Worm (Caenorhabditis elegans) whole organism, late embryonic: ENCODE results near the gene sdz-6.

Source experiments
- C08G9.2 ChIP-seq: sonication (generic microtip); optimal IDR thresholded peaks from 2 replicates; lab custom pipeline; 2016; ENCODE audit warnings: mild to moderate bottlenecking, missing genetic modification characterization, moderate library complexity, missing compliant biosample characterization
- F13H6.1 ChIP-seq: sonication (generic microtip); optimal IDR thresholded peaks from 2 replicates; lab custom pipeline; 2016; ENCODE audit warnings: missing genetic modification characterization, missing compliant biosample characterization
- K02D7.2 ChIP-seq: sonication (generic microtip); optimal IDR thresholded peaks from 2 replicates; lab custom pipeline; 2017; ENCODE audit warnings: mild to moderate bottlenecking, missing genetic modification characterization, missing compliant biosample characterization
- Y22D7AL.16 ChIP-seq: sonication (generic microtip); optimal IDR thresholded peaks from 2 replicates; lab custom pipeline; 2016; ENCODE audit warnings: missing genetic modification characterization, missing compliant biosample characterization
- ahr-1 ChIP-seq: sonication (generic microtip); optimal IDR thresholded peaks from 2 replicates; lab custom pipeline; 2016; ENCODE audit warnings: missing genetic modification characterization, missing compliant biosample characterization
- ama-1 ChIP-seq: fragments of 150-350 bp; optimal IDR thresholded peaks from 2 replicates; lab custom pipeline; 2014
- ceh-24 ChIP-seq: sonication (generic microtip); optimal IDR thresholded peaks from 2 replicates; lab custom pipeline; 2016; ENCODE audit warnings: mild to moderate bottlenecking, missing genetic modification characterization, missing compliant biosample characterization
- ceh-30 ChIP-seq: fragments of 150-350 bp; optimal IDR thresholded peaks from 2 replicates; lab custom pipeline; 2014; ENCODE audit warnings: missing biosample characterization, missing genetic modification characterization
- ceh-31 ChIP-seq: sonication (generic microtip); optimal IDR thresholded peaks from 2 replicates; lab custom pipeline; 2016; ENCODE audit warnings: missing genetic modification characterization, missing compliant biosample characterization
- ceh-34 ChIP-seq: sonication (generic microtip); optimal IDR thresholded peaks from 2 replicates; lab custom pipeline; 2016; ENCODE audit warnings: mild to moderate bottlenecking, missing genetic modification characterization, missing compliant biosample characterization
- ceh-45 ChIP-seq: fragments of 200-800 bp; sonication (Bioruptor generic); IDR thresholded peaks from 2 replicates; pipeline ENCODE4 v1.3.6; 2022; ENCODE audit warnings: missing genetic modification reagents, missing genetic modification characterization, missing compliant biosample characterization
- ceh-48 ChIP-seq: sonication (generic microtip); optimal IDR thresholded peaks from 2 replicates; lab custom pipeline; 2016; ENCODE audit warnings: missing genetic modification characterization, inconsistent platforms, missing compliant biosample characterization
- ceh-6 ChIP-seq: fragments of 200-800 bp; sonication (Bioruptor generic); optimal IDR thresholded peaks from 2 replicates; lab custom pipeline; 2018; ENCODE audit warnings: mild to moderate bottlenecking, missing genetic modification characterization, missing compliant biosample characterization
- ceh-9 ChIP-seq: sonication (generic microtip); optimal IDR thresholded peaks from 2 replicates; lab custom pipeline; 2016; ENCODE audit warnings: mild to moderate bottlenecking, missing genetic modification characterization, inconsistent platforms, missing compliant biosample characterization
- che-1 ChIP-seq: sonication (generic microtip); optimal IDR thresholded peaks from 2 replicates; lab custom pipeline; 2016; ENCODE audit warnings: mild to moderate bottlenecking, missing genetic modification characterization, missing compliant biosample characterization
- dve-1 ChIP-seq: sonication (generic microtip); optimal IDR thresholded peaks from 2 replicates; lab custom pipeline; 2017; ENCODE audit warnings: antibody characterized with exemption, mild to moderate bottlenecking, missing genetic modification characterization, missing compliant biosample characterization
- elt-2 ChIP-seq: sonication (generic microtip); optimal IDR thresholded peaks from 2 replicates; lab custom pipeline; 2016; ENCODE audit warnings: missing genetic modification reagents, missing genetic modification characterization, missing compliant biosample characterization
- elt-4 ChIP-seq: sonication (generic microtip); optimal IDR thresholded peaks from 2 replicates; lab custom pipeline; 2016; ENCODE audit warnings: missing genetic modification characterization, missing compliant biosample characterization
- eyg-1 ChIP-seq: sonication (generic microtip); optimal IDR thresholded peaks from 2 replicates; lab custom pipeline; 2016; ENCODE audit warnings: missing genotype, missing genetic modification characterization, missing compliant biosample characterization
- fax-1 ChIP-seq: sonication (generic microtip); optimal IDR thresholded peaks from 2 replicates; lab custom pipeline; 2016; ENCODE audit warnings: missing genotype, missing genetic modification characterization, missing compliant biosample characterization
- fkh-10 ChIP-seq: fragments of 150-350 bp; optimal IDR thresholded peaks from 2 replicates; lab custom pipeline; 2014; ENCODE audit warnings: missing biosample characterization, missing genetic modification reagents, missing genetic modification characterization
- gmeb-2 ChIP-seq: sonication (generic microtip); optimal IDR thresholded peaks from 2 replicates; lab custom pipeline; 2016; ENCODE audit warnings: missing genetic modification characterization, inconsistent platforms, missing compliant biosample characterization
- hlh-13 ChIP-seq: fragments of 200-800 bp; sonication (Bioruptor generic); optimal IDR thresholded peaks from 2 replicates; lab custom pipeline; 2018; ENCODE audit warnings: mild to moderate bottlenecking, missing genetic modification characterization, missing compliant biosample characterization
- hlh-30 ChIP-seq: sonication (generic microtip); optimal IDR thresholded peaks from 2 replicates; lab custom pipeline; 2017; ENCODE audit warnings: antibody characterized with exemption, missing genetic modification characterization, missing compliant biosample characterization; ENCODE audit not compliant: insufficient read depth
- hlh-8 ChIP-seq: sonication (generic microtip); optimal IDR thresholded peaks from 2 replicates; lab custom pipeline; 2016; ENCODE audit warnings: missing genotype, missing genetic modification characterization, missing compliant biosample characterization
- lim-6 ChIP-seq: sonication (generic microtip); optimal IDR thresholded peaks from 2 replicates; lab custom pipeline; 2016; ENCODE audit warnings: missing genetic modification characterization, missing compliant biosample characterization
- lin-11 ChIP-seq: fragments of 200-800 bp; sonication (Bioruptor generic); optimal IDR thresholded peaks from 2 replicates; lab custom pipeline; 2018; ENCODE audit warnings: mild to moderate bottlenecking, missing genetic modification characterization, missing compliant biosample characterization
- nhr-11 ChIP-seq: fragments of 150-350 bp; optimal IDR thresholded peaks from 2 replicates; lab custom pipeline; 2014; ENCODE audit warnings: missing biosample characterization, missing genetic modification characterization
- npax-4 ChIP-seq: sonication (generic microtip); optimal IDR thresholded peaks from 2 replicates; lab custom pipeline; 2016; ENCODE audit warnings: missing genetic modification characterization, missing compliant biosample characterization
- odd-2 ChIP-seq: sonication (generic microtip); optimal IDR thresholded peaks from 2 replicates; lab custom pipeline; 2017; ENCODE audit warnings: antibody characterized with exemption, mild to moderate bottlenecking, missing genetic modification characterization, missing compliant biosample characterization
- pag-3 ChIP-seq: sonication (generic microtip); optimal IDR thresholded peaks from 2 replicates; lab custom pipeline; 2016; ENCODE audit warnings: missing compliant biosample characterization, missing genetic modification characterization, borderline replicate concordance
- pat-9 ChIP-seq: fragments of 200-800 bp; sonication (Bioruptor generic); optimal IDR thresholded peaks from 2 replicates; lab custom pipeline; 2018; ENCODE audit warnings: mild to moderate bottlenecking, missing genetic modification characterization, moderate library complexity, missing compliant biosample characterization
- pqm-1 ChIP-seq: sonication (generic microtip); optimal IDR thresholded peaks from 2 replicates; lab custom pipeline; 2016; ENCODE audit warnings: missing genetic modification characterization, missing compliant biosample characterization
- sdc-2 ChIP-seq: sonication (generic microtip); optimal IDR thresholded peaks from 2 replicates; lab custom pipeline; 2016; ENCODE audit warnings: missing genotype, missing genetic modification characterization, missing compliant biosample characterization
- sox-4 ChIP-seq: sonication (generic microtip); optimal IDR thresholded peaks from 2 replicates; lab custom pipeline; 2017; ENCODE audit warnings: mild to moderate bottlenecking, missing genetic modification characterization, inconsistent platforms, missing compliant biosample characterization
- syd-9 ChIP-seq: sonication (generic microtip); optimal IDR thresholded peaks from 2 replicates; lab custom pipeline; 2016; ENCODE audit warnings: mild to moderate bottlenecking, missing genetic modification characterization, moderate library complexity, missing compliant biosample characterization
- tbx-2 ChIP-seq: sonication (generic microtip); optimal IDR thresholded peaks from 2 replicates; lab custom pipeline; 2016; ENCODE audit warnings: missing genetic modification characterization, missing compliant biosample characterization
- tbx-7 ChIP-seq: sonication (generic microtip); optimal IDR thresholded peaks from 2 replicates; lab custom pipeline; 2016; ENCODE audit warnings: missing genotype, missing genetic modification characterization, missing compliant biosample characterization
- ttx-3 ChIP-seq: sonication (generic microtip); optimal IDR thresholded peaks from 2 replicates; lab custom pipeline; 2016; ENCODE audit warnings: missing genetic modification reagents, missing genetic modification characterization, missing compliant biosample characterization
- unc-86 ChIP-seq: sonication (generic microtip); optimal IDR thresholded peaks from 2 replicates; lab custom pipeline; 2016; ENCODE audit warnings: missing genetic modification characterization, missing compliant biosample characterization
- ztf-16 ChIP-seq: sonication (generic microtip); optimal IDR thresholded peaks from 2 replicates; lab custom pipeline; 2017; ENCODE audit warnings: missing genetic modification characterization, missing compliant biosample characterization

Gene sdz-6

DNA sequence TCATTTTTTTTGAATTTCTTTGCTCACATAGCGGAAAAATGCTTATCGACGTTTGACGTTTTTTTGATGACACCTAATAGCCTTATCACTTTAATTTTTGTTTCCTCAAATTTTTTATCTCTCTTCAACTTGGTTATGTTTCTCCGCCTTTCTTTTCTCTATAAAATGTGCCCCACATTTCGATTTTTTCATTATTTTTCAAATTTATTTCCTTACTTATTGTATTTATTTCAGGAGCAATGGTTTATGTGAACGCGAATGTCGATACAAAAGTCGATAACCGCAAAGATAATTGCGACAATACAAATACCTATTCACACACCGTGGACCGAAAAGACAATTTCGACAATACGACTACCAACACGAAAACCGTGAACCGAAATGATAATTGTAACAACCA, at the start of gene sdz-6:
TSS of gene sdz-6 (plus strand) at position 229 of the 400 bp plus-strand sequence.
- TF ChIP-seq fkh-10 (GFP tag; lab: Kevin White, UChicago) (no peak), elt-4 (no peak), ceh-48 (tag; lab: Kevin White, UChicago) (no peak), ceh-24 (tag; lab: Kevin White, UChicago) (no peak), pag-3 (tag; lab: Kevin White, UChicago) (no peak), nhr-11 (tag; lab: Kevin White, UChicago) (no peak), pqm-1 (tag; lab: Kevin White, UChicago) (no peak), lin-11 (tag; lab: Kevin White, UChicago) (no peak), che-1 (tag; lab: Kevin White, UChicago) (no peak), ama-1 (no peak), K02D7.2 (tag; lab: Kevin White, UChicago) (no peak), ceh-34 (tag; lab: Kevin White, UChicago) (no peak), ttx-3 (no peak), C08G9.2 (tag; lab: Kevin White, UChicago) (no peak), syd-9 (tag; lab: Kevin White, UChicago) (no peak), ceh-45 (GFP tag; lab: Robert Waterston, UW) (no peak), ceh-6 (GFP tag; lab: Kevin White, UChicago) (no peak), hlh-30 (tag; lab: Kevin White, UChicago) (no peak)

DNA sequence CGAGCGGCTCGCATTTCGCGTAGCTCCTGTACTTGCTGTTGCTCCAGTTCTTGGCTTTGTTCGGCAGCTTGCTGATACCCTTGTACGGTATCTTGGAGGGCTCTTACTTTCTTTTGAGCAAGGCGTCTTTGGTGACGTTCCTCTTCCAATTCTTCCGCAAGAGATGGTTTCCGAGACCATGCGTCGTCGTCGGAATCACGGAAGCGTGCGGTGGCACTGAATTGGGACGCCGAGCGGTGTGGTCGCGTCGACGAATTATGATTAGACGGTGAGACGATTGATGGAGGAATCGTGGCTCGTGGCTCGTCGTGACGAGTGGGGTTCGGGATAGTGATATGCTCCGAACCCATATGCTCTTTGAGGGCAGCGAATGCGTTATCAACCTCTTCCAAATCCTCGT, 44.1 kb upstream of the sdz-6 start:
- TF ChIP-seq lim-6 (tag; lab: Kevin White, UChicago) (no peak), sox-4 (tag; lab: Kevin White, UChicago) (no peak), fax-1 (tag; lab: Kevin White, UChicago) (no peak), unc-86 (tag; lab: Kevin White, UChicago) (no peak), C08G9.2 (tag; lab: Kevin White, UChicago) (no peak), hlh-13 (GFP tag; lab: Kevin White, UChicago) (no peak), ceh-6 (GFP tag; lab: Kevin White, UChicago) (no peak), ceh-34 (tag; lab: Kevin White, UChicago) (no peak), lin-11 (tag; lab: Kevin White, UChicago) (no peak), ceh-24 (tag; lab: Kevin White, UChicago) (no peak), K02D7.2 (tag; lab: Kevin White, UChicago) (no peak), hlh-8 (tag; lab: Kevin White, UChicago) (no peak), npax-4 (tag; lab: Kevin White, UChicago) (no peak), ceh-30 (tag; lab: Kevin White, UChicago) (no peak), gmeb-2 (tag; lab: Kevin White, UChicago) (no peak), ceh-31 (tag; lab: Kevin White, UChicago) (no peak)

DNA sequence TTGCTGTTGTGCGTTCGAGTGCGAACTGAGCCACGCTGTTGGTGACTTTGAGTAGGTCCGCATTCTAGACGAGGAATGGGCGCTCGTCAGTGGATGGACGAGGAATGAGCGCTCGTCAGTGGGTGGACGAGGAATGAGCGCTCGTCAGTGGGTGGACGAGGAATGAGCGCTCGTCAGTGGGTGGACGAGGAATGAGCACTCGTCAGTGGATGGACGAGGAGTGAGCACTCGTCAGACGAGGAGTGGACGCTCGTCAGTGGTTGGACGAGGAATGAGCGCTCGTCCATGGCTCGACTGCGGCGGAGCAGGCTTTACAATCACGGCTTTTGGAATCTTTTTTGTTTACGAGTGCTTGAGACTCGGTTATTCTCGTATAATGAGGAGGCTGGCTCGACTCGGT, 41.9 kb upstream of the sdz-6 start:
- TF ChIP-seq Y22D7AL.16 (tag; lab: Kevin White, UChicago) (no peak), K02D7.2 (tag; lab: Kevin White, UChicago) (no peak), ceh-24 (tag; lab: Kevin White, UChicago) (no peak), elt-2 (tag; lab: Kevin White, UChicago) (no peak), C08G9.2 (tag; lab: Kevin White, UChicago) (no peak), F13H6.1 (tag; lab: Kevin White, UChicago) (no peak)

DNA sequence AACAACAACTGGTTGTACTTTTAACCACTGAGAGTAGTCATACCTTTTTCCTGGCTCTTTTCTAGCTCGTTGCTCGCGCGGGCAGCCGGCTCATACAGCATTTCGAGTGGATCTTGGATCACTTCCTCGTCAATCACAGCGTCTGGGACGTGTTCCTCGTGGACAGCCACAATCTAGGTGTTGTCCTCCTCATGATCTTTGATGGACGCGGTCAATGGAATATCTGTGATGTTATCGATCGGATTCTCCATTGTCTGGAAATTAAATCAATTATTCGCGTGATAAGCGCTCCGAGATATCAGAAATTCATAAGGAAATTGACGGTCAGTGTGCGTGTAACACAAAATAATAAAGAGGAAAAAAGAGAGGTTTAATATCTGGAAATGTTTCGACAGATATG, 40.5 kb upstream of the sdz-6 start, which contains the start of gene F21D9.8:
TSS of gene F21D9.8 (minus strand) at position 101 of the 400 bp plus-strand sequence.
- TF ChIP-seq eyg-1, result no peak
- TF ChIP-seq F13H6.1 (tag; lab: Kevin White, UChicago), result no peak

DNA sequence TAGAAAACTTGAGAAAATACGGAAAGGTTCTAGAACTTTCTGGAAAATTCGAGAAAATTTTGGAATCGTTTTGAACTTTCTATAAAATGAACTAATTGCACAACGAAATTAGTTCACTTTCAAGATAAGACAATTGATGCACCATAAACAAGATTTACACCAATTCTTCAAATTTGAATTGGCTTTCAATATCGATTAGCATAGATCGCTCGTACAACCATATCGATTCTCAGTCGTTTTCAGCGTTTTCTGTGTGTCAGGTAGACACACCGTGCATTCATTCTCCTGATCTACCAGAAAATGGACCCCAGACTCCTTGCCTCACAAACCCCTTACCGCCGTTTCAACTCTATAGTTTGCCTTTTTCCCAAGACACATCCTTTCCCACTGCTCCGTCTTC, 38.1 kb upstream of the sdz-6 start, which contains the start of gene fbxb-117:
TSS of gene fbxb-117 (plus strand) at position 301 of the 400 bp plus-strand sequence.
- no peak for TF ChIP-seq ahr-1 (tag; lab: Kevin White, UChicago)
- TF ChIP-seq eyg-1, result no peak
- TF ChIP-seq ceh-9 (tag; lab: Kevin White, UChicago), result no peak
- no peak for TF ChIP-seq ceh-30 (tag; lab: Kevin White, UChicago)
- no peak for TF ChIP-seq ztf-16
- no peak for TF ChIP-seq hlh-8 (tag; lab: Kevin White, UChicago)
- TF ChIP-seq ceh-6 (GFP tag; lab: Kevin White, UChicago), result no peak
- no peak for TF ChIP-seq tbx-7
- no peak for TF ChIP-seq sdc-2
- TF ChIP-seq fax-1 (tag; lab: Kevin White, UChicago), result no peak
- TF ChIP-seq K02D7.2 (tag; lab: Kevin White, UChicago), result no peak
- TF ChIP-seq ama-1, result no peak
- no peak for TF ChIP-seq tbx-2 (tag; lab: Kevin White, UChicago)
- no peak for TF ChIP-seq pat-9
- no peak for TF ChIP-seq odd-2 (tag; lab: Kevin White, UChicago)
- TF ChIP-seq ceh-24 (tag; lab: Kevin White, UChicago), result no peak
- TF ChIP-seq ceh-34 (tag; lab: Kevin White, UChicago), result no peak
- no peak for TF ChIP-seq dve-1
- no peak for TF ChIP-seq lim-6 (tag; lab: Kevin White, UChicago)
- no peak for TF ChIP-seq elt-2 (tag; lab: Kevin White, UChicago)
